Worm (Caenorhabditis elegans): ENCODE measurements around the gene rps-29.

DNA sequence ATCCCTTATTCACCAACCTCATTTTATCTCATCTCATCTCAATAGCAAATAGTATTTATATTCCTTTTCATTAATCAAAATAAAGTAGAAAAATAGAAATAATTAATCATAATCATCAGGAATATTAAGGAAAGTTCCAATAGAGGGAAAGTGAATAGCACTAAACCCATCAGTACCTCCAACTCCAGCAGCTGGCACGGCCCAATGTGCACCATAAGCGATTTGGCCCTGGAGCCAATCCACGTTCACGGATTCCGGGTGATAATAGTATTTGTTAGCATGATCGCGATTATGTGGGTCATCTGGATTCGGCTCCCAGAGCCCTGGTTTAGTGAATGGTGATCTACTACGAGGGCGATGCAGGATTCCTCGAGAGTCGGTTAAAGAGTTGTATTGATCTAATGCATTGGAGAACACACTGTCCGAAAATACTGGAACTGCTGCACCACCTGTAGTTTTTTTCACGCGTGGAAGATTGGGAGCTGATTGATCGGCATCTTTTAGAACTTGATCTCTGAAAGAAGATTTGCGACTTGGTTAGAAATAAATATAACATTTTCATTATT, 41.7 kb downstream of the rps-29 start:
- TF ChIP-seq nhr-77 (tag; optimal IDR thresholded peaks at IDR 0.05) (no peak), mbf-1 (tag; optimal IDR thresholded peaks at IDR 0.05) (peak; percentile 32), F13H6.1 (tag; optimal IDR thresholded peaks at IDR 0.05) (peak; percentile 54), peb-1 (tag; optimal IDR thresholded peaks at IDR 0.05) (no peak), elt-3 (tag; optimal IDR thresholded peaks at IDR 0.05) (no peak), alr-1 (tag; optimal IDR thresholded peaks at IDR 0.05) (no peak), nhr-12 (tag; optimal IDR thresholded peaks at IDR 0.05) (no peak), ceh-82 (tag; optimal IDR thresholded peaks at IDR 0.05) (peak; percentile 20)
